Worm (Caenorhabditis elegans): ENCODE data around the gene rpb-6.

Gene rpb-6

DNA sequence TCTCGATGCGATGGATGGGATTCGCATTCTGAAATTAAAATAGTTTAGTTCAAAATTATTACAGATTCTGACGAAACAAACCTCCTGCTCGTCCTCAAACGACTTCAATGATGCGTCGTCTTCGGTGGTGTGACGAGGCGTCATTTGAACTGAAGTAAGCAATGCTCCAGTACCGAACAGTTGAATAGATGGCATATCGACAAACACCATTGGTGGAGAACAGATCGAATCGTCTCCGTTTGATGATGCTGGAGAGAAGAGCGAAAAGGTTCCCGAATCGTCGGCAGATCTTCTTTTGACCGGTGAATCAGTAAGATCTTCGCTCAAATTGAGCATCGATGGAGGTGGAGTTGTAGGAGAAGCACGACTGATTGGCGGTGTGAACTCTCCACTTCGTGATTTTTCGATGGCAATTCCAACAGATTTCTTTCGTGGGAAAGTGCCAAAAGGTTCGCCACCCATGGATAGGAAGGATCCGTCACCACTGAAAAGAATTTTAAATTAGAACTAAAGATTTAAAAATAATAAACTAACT lies 34.7 kb upstream of the rpb-6 start (continued):
- TF ChIP-seq F37D6.2 (tag; optimal IDR thresholded peaks at IDR 0.05) (no peak), spr-3 (GFP tag; optimal IDR thresholded peaks at IDR 0.05) (no peak), dmd-6 (GFP tag; IDR thresholded peaks at IDR 0.05) (no peak), fkh-10 (GFP tag; optimal IDR thresholded peaks at IDR 0.05) (no peak), nhr-41 (GFP tag; IDR thresholded peaks at IDR 0.05) (no peak), nhr-48 (tag; optimal IDR thresholded peaks at IDR 0.05) (no peak), madf-5 (GFP tag; IDR thresholded peaks at IDR 0.05) (0 out of 4 replicates have a peak, but pooled peaks of 1 of the 2 experiments have one; percentile 65), D1046.2 (GFP tag; IDR thresholded peaks at IDR 0.05) (peak; percentile 10; the same call in 1 of the 2 replicates), R02D3.7 (tag; optimal IDR thresholded peaks at IDR 0.05) (no peak), aha-1 (tag) (peak; percentile 94), unc-130 (GFP tag; optimal IDR thresholded peaks at IDR 0.05) (no peak), Y48G9A.11 (GFP tag; IDR thresholded peaks at IDR 0.05) (no peak), dmd-8 (GFP tag; IDR thresholded peaks at IDR 0.05) (no peak), daf-16 (GFP tag; optimal IDR thresholded peaks at IDR 0.05) (no peak), daf-16 (tag; optimal IDR thresholded peaks at IDR 0.05) (no peak), attf-4 (tag; optimal IDR thresholded peaks at IDR 0.05) (no peak), dve-1 (tag; optimal IDR thresholded peaks at IDR 0.05; ENCODE audit: insufficient read depth) (peak; percentile 3), mxl-2 (GFP tag; conservative IDR thresholded peaks at IDR 0.05) (no peak), unc-39 (tag; optimal IDR thresholded peaks at IDR 0.05) (no peak), nhr-6 (tag; optimal IDR thresholded peaks at IDR 0.05) (no peak), F44E2.7 (GFP tag; IDR thresholded peaks at IDR 0.05) (no peak), snpc-1.2 (GFP tag; IDR thresholded peaks at IDR 0.05) (no peak), lir-3 (tag; optimal IDR thresholded peaks at IDR 0.05) (no peak), daf-19 (GFP tag; conservative IDR thresholded peaks at IDR 0.05) (no peak), T26A8.4 (GFP tag; IDR thresholded peaks at IDR 0.05) (0 out of 2 replicates have a peak, but pooled peaks have one; percentile 9), ZK546.5 (tag; optimal IDR thresholded peaks at IDR 0.05) (no peak), daf-8 (GFP tag; IDR thresholded peaks at IDR 0.05) (no peak), zag-1 (tag; optimal IDR thresholded peaks at IDR 0.05) (no peak), vab-7 (GFP tag; IDR thresholded peaks at IDR 0.05) (no peak), lin-38 (GFP tag; IDR thresholded peaks at IDR 0.05) (no peak), nhr-111 (GFP tag; optimal IDR thresholded peaks at IDR 0.05) (no peak), ceh-62 (tag; optimal IDR thresholded peaks at IDR 0.05) (no peak), hlh-11 (tag; optimal IDR thresholded peaks at IDR 0.05) (no peak), arid-1 (GFP tag; conservative IDR thresholded peaks at IDR 0.05) (peak; percentile 5; the same call in 1 of the 2 replicates), tag-97 (GFP tag; IDR thresholded peaks at IDR 0.05) (no peak), ZK337.2 (GFP tag; IDR thresholded peaks at IDR 0.05) (0 out of 2 replicates have a peak, but pooled peaks have one; percentile 5), Y5F2A.4 (GFP tag; optimal IDR thresholded peaks at IDR 0.05) (no peak), nhr-76 (tag; optimal IDR thresholded peaks at IDR 0.05) (no peak), mep-1 (tag; optimal IDR thresholded peaks at IDR 0.05) (no peak), F10B5.3 (tag; optimal IDR thresholded peaks at IDR 0.05) (no peak), gei-8 (GFP tag; optimal IDR thresholded peaks at IDR 0.05) (no peak), aly-2 (tag; optimal IDR thresholded peaks at IDR 0.05) (no peak), F49E8.2 (tag; optimal IDR thresholded peaks at IDR 0.05; ENCODE audit: borderline replicate concordance) (no peak), ceh-44 (GFP tag; IDR thresholded peaks at IDR 0.05) (no peak), hmg-1.1 (GFP tag; IDR thresholded peaks at IDR 0.05) (peak; percentile 21; the same call in 1 of the 2 replicates), saeg-2 (GFP tag; IDR thresholded peaks at IDR 0.05) (no peak), nhr-102 (tag; optimal IDR thresholded peaks at IDR 0.05) (no peak), lin-13 (GFP tag; optimal IDR thresholded peaks at IDR 0.05) (no peak), Y105C5A.15 (GFP tag; IDR thresholded peaks at IDR 0.05) (no peak), dmd-9 (GFP tag; IDR thresholded peaks at IDR 0.05) (no peak), skn-1 (tag; optimal IDR thresholded peaks at IDR 0.05) (no peak), pha-4 (GFP tag; IDR thresholded peaks at IDR 0.05) (peak; percentile 56), pha-4 (tag; optimal IDR thresholded peaks at IDR 0.05) (no peak)
